Fruit fly (Drosophila melanogaster) whole organism, embryonic: ENCODE data around the gene aph-1.

Experiments used
- C15 ChIP-seq: fragments of 200-800 bp; sonication (Bioruptor generic); IDR thresholded peaks from 3 replicates; pipeline ENCODE4 v1.3.6; 2022; ENCODE audit warnings: missing biosample characterization, missing genetic modification characterization
- CG10209 ChIP-seq: fragments of 200-800 bp; sonication (Bioruptor generic); optimal IDR thresholded peaks from 3 replicates; lab custom pipeline; 2017; ENCODE audit warnings: missing biosample characterization, mild to moderate bottlenecking, missing genetic modification characterization, missing genetic modification reagents
- CG10543 ChIP-seq: fragments of 200-800 bp; sonication (Bioruptor generic); optimal IDR thresholded peaks from 3 replicates; lab custom pipeline; 2017; ENCODE audit warnings: missing biosample characterization, mild to moderate bottlenecking, missing genetic modification characterization, moderate library complexity
- CG10979 ChIP-seq: fragments of 200-800 bp; sonication (Bioruptor generic); optimal IDR thresholded peaks from 2 replicates; lab custom pipeline; 2018; ENCODE audit warnings: missing biosample characterization, mild to moderate bottlenecking, missing genetic modification characterization, moderate library complexity
- CG11398 ChIP-seq: fragments of 200-800 bp; sonication (Bioruptor generic); optimal IDR thresholded peaks from 2 replicates; lab custom pipeline; 2016; ENCODE audit warnings: missing biosample characterization, missing genetic modification characterization
- CG11723 ChIP-seq: fragments of 200-800 bp; sonication (Bioruptor generic); optimal IDR thresholded peaks from 2 replicates; lab custom pipeline; 2017; ENCODE audit warnings: missing biosample characterization, mild to moderate bottlenecking, missing genetic modification characterization
- CG12071 ChIP-seq: fragments of 200-800 bp; sonication (Bioruptor generic); optimal IDR thresholded peaks from 3 replicates; lab custom pipeline; 2018; ENCODE audit warnings: missing biosample characterization, mild to moderate bottlenecking, missing genetic modification characterization
- CG12155 ChIP-seq: fragments of 200-800 bp; sonication (Bioruptor generic); optimal IDR thresholded peaks from 3 replicates; lab custom pipeline; 2016; ENCODE audit warnings: missing biosample characterization, missing genetic modification characterization
- CG12391 ChIP-seq: fragments of 200-800 bp; sonication (Bioruptor generic); optimal IDR thresholded peaks from 3 replicates; lab custom pipeline; 2018; ENCODE audit warnings: missing biosample characterization, mild to moderate bottlenecking, missing genetic modification characterization, moderate library complexity
- CG13424 ChIP-seq: fragments of 200-800 bp; sonication (Bioruptor generic); optimal IDR thresholded peaks from 2 replicates; lab custom pipeline; 2019; ENCODE audit warnings: missing biosample characterization, mild to moderate bottlenecking, missing genetic modification characterization, moderate library complexity
- CG13624 ChIP-seq: fragments of 200-800 bp; sonication (Bioruptor generic); optimal IDR thresholded peaks from 2 replicates; lab custom pipeline; 2016; ENCODE audit warnings: missing biosample characterization, missing genetic modification characterization
- CG14441 ChIP-seq: fragments of 200-800 bp; sonication (Bioruptor generic); IDR thresholded peaks from 2 replicates; pipeline ENCODE4 v1.3.6; 2022; ENCODE audit warnings: missing biosample characterization, missing genetic modification characterization
- CG17385 ChIP-seq: fragments of 200-800 bp; sonication (Bioruptor generic); optimal IDR thresholded peaks from 3 replicates; lab custom pipeline; 2018; ENCODE audit warnings: missing biosample characterization, mild to moderate bottlenecking, missing genetic modification characterization
- CG1792 ChIP-seq: fragments of 200-800 bp; sonication (Bioruptor generic); optimal IDR thresholded peaks from 2 replicates; lab custom pipeline; 2016; ENCODE audit warnings: missing biosample characterization, missing genetic modification characterization
- CG2678 ChIP-seq: fragments of 200-800 bp; sonication (Bioruptor generic); optimal IDR thresholded peaks from 3 replicates; lab custom pipeline; 2019; ENCODE audit warnings: missing biosample characterization, mild to moderate bottlenecking, missing genetic modification characterization, moderate library complexity
- CG2712 ChIP-seq: fragments of 200-800 bp; optimal IDR thresholded peaks from 3 replicates; lab custom pipeline; 2019; ENCODE audit warnings: missing biosample characterization, mild to moderate bottlenecking, missing genetic modification characterization, moderate library complexity
- CG30403 ChIP-seq: fragments of 200-800 bp; sonication (Bioruptor generic); optimal IDR thresholded peaks from 3 replicates; lab custom pipeline; 2016; ENCODE audit warnings: missing biosample characterization, missing genetic modification characterization
- CG32532 ChIP-seq: fragments of 200-800 bp; sonication (Bioruptor generic); IDR thresholded peaks from 2 replicates; pipeline ENCODE4 v1.3.6; 2022; ENCODE audit warnings: missing biosample characterization, missing genetic modification characterization
- CG34224 ChIP-seq: fragments of 200-800 bp; sonication (Bioruptor generic); IDR thresholded peaks from 3 replicates; pipeline ENCODE4 v1.3.6; 2022; ENCODE audit warnings: missing biosample characterization, missing genetic modification characterization; ENCODE audit not compliant: partially characterized antibody
- CG3726 ChIP-seq: fragments of 200-800 bp; sonication (Bioruptor generic); IDR thresholded peaks from 3 replicates; pipeline ENCODE4, ENCODE4 v1.3.6; 2022; ENCODE audit warnings: missing biosample characterization, missing genetic modification characterization
- CG4424 ChIP-seq: fragments of 200-800 bp; sonication (Bioruptor generic); optimal IDR thresholded peaks from 3 replicates; lab custom pipeline; 2016; ENCODE audit warnings: missing biosample characterization, missing genetic modification characterization
- CG4820 ChIP-seq: fragments of 200-800 bp; sonication (Bioruptor generic); optimal IDR thresholded peaks from 3 replicates; lab custom pipeline; 2016; ENCODE audit warnings: missing biosample characterization, missing genetic modification characterization
- CG6254 ChIP-seq: fragments of 200-800 bp; sonication (Bioruptor generic); optimal IDR thresholded peaks from 3 replicates; lab custom pipeline; 2017; ENCODE audit warnings: mild to moderate bottlenecking, missing biosample characterization, missing genetic modification reagents, missing genetic modification characterization
- CG6765 ChIP-seq: fragments of 200-800 bp; sonication (Bioruptor generic); optimal IDR thresholded peaks from 3 replicates; lab custom pipeline; 2017; ENCODE audit warnings: missing biosample characterization, mild to moderate bottlenecking, missing genetic modification characterization
- CG7786 ChIP-seq: fragments of 200-800 bp; sonication (Bioruptor generic); optimal IDR thresholded peaks from 2 replicates; lab custom pipeline; 2016; ENCODE audit warnings: missing biosample characterization, missing genetic modification characterization
- CG9215 ChIP-seq: fragments of 200-800 bp; sonication (Bioruptor generic); IDR thresholded peaks from 2 replicates; pipeline ENCODE4 v1.3.6; 2022; ENCODE audit warnings: missing biosample characterization, missing genetic modification characterization
- CG9932 ChIP-seq: fragments of 200-800 bp; sonication (Bioruptor generic); IDR thresholded peaks from 2 replicates; pipeline ENCODE4 v1.3.6; 2022; ENCODE audit warnings: missing biosample characterization, missing genetic modification characterization
- CHES-1-like ChIP-seq: fragments of 200-800 bp; sonication (Bioruptor generic); optimal IDR thresholded peaks from 2 replicates; lab custom pipeline; 2016; ENCODE audit warnings: missing biosample characterization, missing genetic modification characterization
- Camta ChIP-seq: fragments of 200-800 bp; sonication (Bioruptor generic); optimal IDR thresholded peaks from 2 replicates; lab custom pipeline; 2016; ENCODE audit warnings: missing biosample characterization, missing genetic modification characterization
- Dek ChIP-seq: fragments of 200-800 bp; sonication (Bioruptor generic); optimal IDR thresholded peaks from 3 replicates; lab custom pipeline; 2019; ENCODE audit warnings: missing biosample characterization, mild to moderate bottlenecking, missing genetic modification characterization, moderate library complexity
- Dp ChIP-seq: fragments of 200-800 bp; sonication (Bioruptor generic); optimal IDR thresholded peaks from 2 replicates; lab custom pipeline; 2018; ENCODE audit warnings: missing biosample characterization, mild to moderate bottlenecking, missing genetic modification characterization, moderate library complexity
- Ets65A ChIP-seq: fragments of 200-800 bp; sonication (Bioruptor generic); peaks from one replicate; lab custom pipeline; 2016; ENCODE audit warnings: missing biosample characterization, missing genetic modification characterization
- Meics ChIP-seq: fragments of 200-800 bp; sonication (Bioruptor generic); optimal IDR thresholded peaks from 2 replicates; lab custom pipeline; 2017; ENCODE audit warnings: missing biosample characterization, mild to moderate bottlenecking, missing genetic modification characterization
- Myb ChIP-seq: fragments of 200-800 bp; sonication (Bioruptor generic); optimal IDR thresholded peaks from 2 replicates; lab custom pipeline; 2016; ENCODE audit warnings: missing biosample characterization, missing genetic modification characterization
- NC2α ChIP-seq: fragments of 200-800 bp; sonication (Bioruptor generic); optimal IDR thresholded peaks from 2 replicates; lab custom pipeline; 2016; ENCODE audit warnings: missing biosample characterization, missing genetic modification characterization
- Ptx1 ChIP-seq: fragments of 200-800 bp; sonication (Bioruptor generic); IDR thresholded peaks from 2 replicates; pipeline ENCODE4 v1.3.6; 2022; ENCODE audit warnings: missing biosample characterization, missing genetic modification characterization
- Rfx ChIP-seq: fragments of 200-800 bp; sonication (Bioruptor generic); IDR thresholded peaks from 2 replicates; pipeline ENCODE4 v1.3.6; 2022; ENCODE audit warnings: missing biosample characterization, missing genetic modification characterization
- ci ChIP-seq: fragments of 200-800 bp; sonication (Bioruptor generic); IDR thresholded peaks from 3 replicates; pipeline ENCODE4 v1.3.6; 2022; ENCODE audit warnings: missing biosample characterization, missing genetic modification characterization
- dpn ChIP-seq, 2 experiments: fragments of 200-800 bp; sonication (Bioruptor generic); optimal IDR thresholded peaks; 3 replicates each; lab custom pipeline; 2016; ENCODE audit warnings: missing biosample characterization in 2 of 2, missing genetic modification characterization in 2 of 2
- esg ChIP-seq: fragments of 200-800 bp; sonication (Bioruptor generic); conservative IDR thresholded peaks from 2 replicates; pipeline ENCODE4 v1.3.6; 2022; ENCODE audit warnings: missing biosample characterization, missing genetic modification characterization
- fd96Cb ChIP-seq: fragments of 200-800 bp; sonication (Bioruptor generic); optimal IDR thresholded peaks from 2 replicates; lab custom pipeline; 2018; ENCODE audit warnings: missing biosample characterization, mild to moderate bottlenecking, missing genetic modification characterization, moderate library complexity
- gcm2 ChIP-seq: fragments of 200-800 bp; sonication (Bioruptor generic); optimal IDR thresholded peaks from 2 replicates; lab custom pipeline; 2016; ENCODE audit warnings: missing biosample characterization, missing genetic modification characterization
- gem ChIP-seq: fragments of 200-800 bp; sonication (Bioruptor generic); optimal IDR thresholded peaks from 2 replicates; lab custom pipeline; 2019; ENCODE audit warnings: missing biosample characterization, mild to moderate bottlenecking, missing genetic modification characterization, moderate library complexity
- ken ChIP-seq: fragments of 200-800 bp; sonication (Bioruptor generic); IDR thresholded peaks from 3 replicates; pipeline ENCODE4 v1.3.6; 2022; ENCODE audit warnings: missing biosample characterization, missing genetic modification characterization
- lmd ChIP-seq: fragments of 200-800 bp; sonication (Bioruptor generic); IDR thresholded peaks from 2 replicates; pipeline ENCODE4 v1.3.6; 2022; ENCODE audit warnings: missing biosample characterization, missing genetic modification characterization
- row ChIP-seq: fragments of 200-800 bp; sonication (Bioruptor generic); IDR thresholded peaks from 3 replicates; pipeline ENCODE4 v1.3.6; 2022; ENCODE audit warnings: missing biosample characterization, missing genetic modification characterization
- slou ChIP-seq: fragments of 200-800 bp; sonication (Bioruptor generic); optimal IDR thresholded peaks from 3 replicates; lab custom pipeline; 2016; ENCODE audit warnings: missing biosample characterization, missing genetic modification characterization
- tio ChIP-seq: fragments of 200-800 bp; sonication (Bioruptor generic); optimal IDR thresholded peaks from 2 replicates; lab custom pipeline; 2017; ENCODE audit warnings: missing biosample characterization, missing genetic modification characterization, inconsistent platforms
- twi ChIP-seq: fragments of 200-800 bp; optimal IDR thresholded peaks from 2 replicates; lab custom pipeline; 2019; ENCODE audit warnings: missing biosample characterization, mild to moderate bottlenecking, missing genetic modification characterization, moderate library complexity
- unc-4 ChIP-seq: fragments of 200-800 bp; sonication (Bioruptor generic); IDR thresholded peaks from 2 replicates; pipeline ENCODE4 v1.3.6; 2022; ENCODE audit warnings: missing biosample characterization, missing genetic modification characterization; ENCODE audit not compliant: partially characterized antibody
- zfh2 ChIP-seq: fragments of 200-800 bp; sonication (Bioruptor generic); optimal IDR thresholded peaks from 2 replicates; lab custom pipeline; 2016; ENCODE audit warnings: missing biosample characterization, missing genetic modification characterization

aph-1 gene

dm6 chr2L:2734215-2734614 is 31.8 kb upstream of the aph-1 start (continued):
- TF ChIP-seq CG6254 (GFP tag; lab: Kevin White, UChicago) (no peak), CG32532 (GFP tag; lab: Robert Waterston, UW) (peak; percentile 71), esg (GFP tag; lab: Robert Waterston, UW) (peak; percentile 39), twi (tag; lab: Kevin White, UChicago) (no peak), Meics (GFP tag; lab: Kevin White, UChicago) (peak; percentile 67), gem (tag; lab: Kevin White, UChicago) (peak; percentile 68), NC2α (GFP tag; lab: Kevin White, UChicago) (no peak), ken (no peak), fd96Cb (tag; lab: Kevin White, UChicago) (peak; percentile 26), CG10979 (tag; lab: Kevin White, UChicago) (peak; percentile 2), unc-4 (no peak), CG17385 (GFP tag; lab: Kevin White, UChicago) (peak; percentile 45), CHES-1-like (GFP tag; lab: Kevin White, UChicago) (peak; percentile 50), CG4820 (GFP tag; lab: Kevin White, UChicago) (peak; percentile 30), gcm2 (peak; percentile 2), CG12071 (GFP tag; lab: Kevin White, UChicago) (peak; percentile 6), Ptx1 (GFP tag; lab: Robert Waterston, UW) (peak; percentile 54), CG10209 (GFP tag; lab: Kevin White, UChicago) (peak; percentile 50), CG11723 (GFP tag; lab: Kevin White, UChicago) (peak; percentile 16), CG7786 (GFP tag; lab: Kevin White, UChicago) (peak; percentile 42), Dp (GFP tag; lab: Kevin White, UChicago) (no peak), CG6765 (GFP tag; lab: Kevin White, UChicago) (peak; percentile 27), CG34224 (GFP tag; lab: Robert Waterston, UW) (no peak), CG14441 (GFP tag; lab: Robert Waterston, UW) (0 out of 2 replicates have a peak, but pooled peaks have one; percentile 18), CG4424 (GFP tag; lab: Kevin White, UChicago) (peak; percentile 17), Dek (tag; lab: Kevin White, UChicago) (peak; percentile 12), tio (peak; percentile 56), CG12391 (tag; lab: Kevin White, UChicago) (peak; percentile 23), CG2712 (peak; percentile 42), dpn (GFP tag; optimal IDR thresholded peaks at IDR 0.05; lab: Kevin White, UChicago) (peak; percentile 43 to 57), CG9215 (peak; percentile 47), CG13424 (tag; lab: Kevin White, UChicago) (peak; percentile 44), CG11398 (GFP tag; lab: Kevin White, UChicago) (no peak), slou (GFP tag; lab: Kevin White, UChicago) (peak; percentile 18), CG1792 (GFP tag; lab: Kevin White, UChicago) (no peak), CG9932 (GFP tag; lab: Robert Waterston, UW) (peak; percentile 64), CG3726 (GFP tag; lab: Robert Waterston, UW) (no peak), CG12155 (GFP tag; lab: Kevin White, UChicago) (peak; percentile 46)
- TF ChIP-seq, all 482 proteins: peak for 166

- peak; percentile 12 for TF ChIP-seq Meics (GFP tag; lab: Kevin White, UChicago)
- peak; percentile 21 for TF ChIP-seq CG7786 (GFP tag; lab: Kevin White, UChicago)
- TF ChIP-seq C15 (GFP tag; lab: Robert Waterston, UW): 0 out of 3 replicates have a peak, but pooled peaks have one; percentile 23
- TF ChIP-seq zfh2 (GFP tag; lab: Kevin White, UChicago): peak; percentile 57
- TF ChIP-seq row: 0 out of 3 replicates have a peak, but pooled peaks have one; percentile 43
- no peak for TF ChIP-seq Camta
- no peak for TF ChIP-seq CG2678 (tag; lab: Kevin White, UChicago)
- TF ChIP-seq CG9932 (GFP tag; lab: Robert Waterston, UW): peak; percentile 59
- TF ChIP-seq lmd (GFP tag; lab: Robert Waterston, UW): no peak
- peak; percentile 11 for TF ChIP-seq CG13624 (GFP tag; lab: Kevin White, UChicago)
- peak; percentile 7 for TF ChIP-seq CG30403 (GFP tag; lab: Kevin White, UChicago)
- no peak for TF ChIP-seq Myb (GFP tag; lab: Kevin White, UChicago)
- TF ChIP-seq CG10543 (GFP tag; lab: Kevin White, UChicago): no peak
- peak; percentile 51 for TF ChIP-seq Rfx (GFP tag; lab: Robert Waterston, UW)
- no peak for TF ChIP-seq ci
- peak; percentile 43 for TF ChIP-seq Ets65A
Observed at dm6 chr2L:2734946-2735345, 31.1 kb upstream of the aph-1 start.
